Fruit fly (Drosophila melanogaster) whole organism, embryonic: Measurements from ENCODE around the gene CG31141.
A peak's percentile ranks its signal among the peaks of the same experiment; 100 is the strongest.

Experiments
- ATbp ChIP-seq: fragments of 200-800 bp; sonication (Bioruptor generic); optimal IDR thresholded peaks from 2 replicates; lab custom pipeline; 2017; ENCODE audit warnings: missing biosample characterization, mild to moderate bottlenecking, missing genetic modification characterization, missing genetic modification reagents
- C15 ChIP-seq: fragments of 200-800 bp; sonication (Bioruptor generic); IDR thresholded peaks from 3 replicates; pipeline ENCODE4 v1.3.6; 2022; ENCODE audit warnings: missing biosample characterization, missing genetic modification characterization
- CG11093 ChIP-seq: fragments of 200-800 bp; sonication (Bioruptor generic); IDR thresholded peaks from 3 replicates; pipeline ENCODE4 v1.3.6; 2022; ENCODE audit warnings: missing biosample characterization, missing genetic modification characterization
- CG11504 ChIP-seq: fragments of 200-800 bp; sonication (Bioruptor generic); optimal IDR thresholded peaks from 3 replicates; lab custom pipeline; 2019; ENCODE audit warnings: missing biosample characterization, mild to moderate bottlenecking, missing genetic modification characterization, moderate library complexity
- CG1233 ChIP-seq: fragments of 200-800 bp; sonication (Bioruptor generic); optimal IDR thresholded peaks from 4 replicates; lab custom pipeline; 2018; ENCODE audit warnings: missing biosample characterization, mild to moderate bottlenecking, missing genetic modification characterization
- CG12744 ChIP-seq: fragments of 200-800 bp; sonication (Bioruptor generic); optimal IDR thresholded peaks from 2 replicates; lab custom pipeline; 2016; ENCODE audit warnings: missing biosample characterization, missing genetic modification characterization
- CG13287 ChIP-seq: fragments of 200-800 bp; sonication (Bioruptor generic); IDR thresholded peaks from 2 replicates; pipeline ENCODE4 v1.3.6; 2022; ENCODE audit warnings: missing biosample characterization, missing genetic modification characterization; ENCODE audit not compliant: partially characterized antibody
- CG14860 ChIP-seq: fragments of 200-800 bp; sonication (Bioruptor generic); IDR thresholded peaks from 3 replicates; pipeline ENCODE4 v1.3.6; 2022; ENCODE audit warnings: missing biosample characterization, missing genetic modification characterization; ENCODE audit not compliant: partially characterized antibody
- CG15601 ChIP-seq: fragments of 200-800 bp; sonication (Bioruptor generic); optimal IDR thresholded peaks from 3 replicates; lab custom pipeline; 2019; ENCODE audit warnings: missing biosample characterization, mild to moderate bottlenecking, missing genetic modification characterization, moderate library complexity
- CG17829 ChIP-seq: fragments of 200-800 bp; optimal IDR thresholded peaks from 2 replicates; lab custom pipeline; 2019; ENCODE audit warnings: missing biosample characterization, mild to moderate bottlenecking, missing genetic modification characterization, moderate library complexity
- CG31365 ChIP-seq: fragments of 200-800 bp; sonication (Bioruptor generic); optimal IDR thresholded peaks from 2 replicates; lab custom pipeline; 2018; ENCODE audit warnings: missing biosample characterization, mild to moderate bottlenecking, missing genetic modification characterization
- CG3163 ChIP-seq: fragments of 200-800 bp; sonication (Bioruptor generic); optimal IDR thresholded peaks from 3 replicates; lab custom pipeline; 2016; ENCODE audit warnings: missing biosample characterization, missing genetic modification characterization
- CG3726 ChIP-seq: fragments of 200-800 bp; sonication (Bioruptor generic); IDR thresholded peaks from 3 replicates; pipeline ENCODE4, ENCODE4 v1.3.6; 2022; ENCODE audit warnings: missing biosample characterization, missing genetic modification characterization
- CG4360 ChIP-seq: fragments of 200-800 bp; sonication (Bioruptor generic); IDR thresholded peaks from 2 replicates; pipeline ENCODE4 v1.3.6; 2022; ENCODE audit warnings: missing biosample characterization, missing genetic modification characterization
- CG5245 ChIP-seq: fragments of 200-800 bp; sonication (Bioruptor generic); optimal IDR thresholded peaks from 3 replicates; lab custom pipeline; 2016; ENCODE audit warnings: missing biosample characterization, missing genetic modification characterization
- CG7928 ChIP-seq: fragments of 200-800 bp; sonication (Bioruptor generic); optimal IDR thresholded peaks from 2 replicates; lab custom pipeline; 2017; ENCODE audit warnings: missing biosample characterization, mild to moderate bottlenecking, missing genetic modification characterization
- CTCF ChIP-seq: fragments of 200-800 bp; sonication (Bioruptor generic); optimal IDR thresholded peaks from 2 replicates; lab custom pipeline; 2017; ENCODE audit warnings: missing biosample characterization, mild to moderate bottlenecking, missing genetic modification characterization, moderate library complexity
- Dip3 ChIP-seq: fragments of 200-800 bp; sonication (Bioruptor generic); optimal IDR thresholded peaks from 3 replicates; lab custom pipeline; 2016; ENCODE audit warnings: missing biosample characterization, missing genetic modification characterization
- Eip74EF ChIP-seq, 2 experiments: fragments of 200-800 bp in 1 of 2; fragments of >200 bp in 1 of 2; sonication (Bioruptor generic) in 1 of 2; optimal IDR thresholded peaks; 2 replicates each; lab custom pipeline; 2017 to 2019; ENCODE audit warnings: missing biosample characterization in 2 of 2, missing genetic modification characterization in 2 of 2, mild to moderate bottlenecking in 1 of 2, moderate library complexity in 1 of 2
- Fer3 ChIP-seq: fragments of 200-800 bp; sonication (Bioruptor generic); optimal IDR thresholded peaks from 2 replicates; lab custom pipeline; 2018; ENCODE audit warnings: missing biosample characterization, mild to moderate bottlenecking, missing genetic modification characterization, moderate library complexity
- GATAe ChIP-seq: fragments of 200-800 bp; sonication (Bioruptor generic); conservative IDR thresholded peaks from 2 replicates; pipeline ENCODE4 v1.3.6; 2022; ENCODE audit warnings: missing biosample characterization, missing genetic modification characterization
- H15 ChIP-seq: fragments of 200-800 bp; sonication (Bioruptor generic); IDR thresholded peaks from 3 replicates; pipeline ENCODE4 v1.3.6; 2022; ENCODE audit warnings: missing biosample characterization, missing genetic modification characterization
- HLH4C ChIP-seq: fragments of 200-800 bp; sonication (Bioruptor generic); IDR thresholded peaks from 3 replicates; pipeline ENCODE4 v1.3.6; 2022; ENCODE audit warnings: missing biosample characterization, missing genetic modification characterization; ENCODE audit not compliant: partially characterized antibody
- Hand ChIP-seq: fragments of 200-800 bp; sonication (Bioruptor generic); optimal IDR thresholded peaks from 2 replicates; lab custom pipeline; 2017; ENCODE audit warnings: mild to moderate bottlenecking, missing biosample characterization, missing genetic modification reagents, missing genetic modification characterization
- Hr3 ChIP-seq: fragments of 200-800 bp; sonication (Bioruptor generic); optimal IDR thresholded peaks from 3 replicates; lab custom pipeline; 2016; ENCODE audit warnings: missing biosample characterization, missing genetic modification characterization
- Oli ChIP-seq: fragments of 200-800 bp; sonication (Bioruptor generic); optimal IDR thresholded peaks from 2 replicates; lab custom pipeline; 2018; ENCODE audit warnings: missing biosample characterization, mild to moderate bottlenecking, missing genetic modification characterization, moderate library complexity
- Rfx ChIP-seq: fragments of 200-800 bp; sonication (Bioruptor generic); IDR thresholded peaks from 2 replicates; pipeline ENCODE4 v1.3.6; 2022; ENCODE audit warnings: missing biosample characterization, missing genetic modification characterization
- Tbp ChIP-seq: fragments of >200 bp; optimal IDR thresholded peaks from 2 replicates; lab custom pipeline; 2018; ENCODE audit warnings: missing biosample characterization, missing genetic modification characterization
- al ChIP-seq: fragments of 200-800 bp; sonication (Bioruptor generic); IDR thresholded peaks from 2 replicates; pipeline ENCODE4 v1.3.6; 2022; ENCODE audit warnings: missing biosample characterization, missing genetic modification characterization
- az2 ChIP-seq: fragments of 200-800 bp; sonication (Bioruptor generic); optimal IDR thresholded peaks from 3 replicates; lab custom pipeline; 2016; ENCODE audit warnings: missing biosample characterization, missing genetic modification characterization
- bcd ChIP-seq: fragments of 200-800 bp; sonication (Bioruptor generic); optimal IDR thresholded peaks from 2 replicates; lab custom pipeline; 2017; ENCODE audit warnings: missing biosample characterization, mild to moderate bottlenecking, missing genetic modification characterization
- br ChIP-seq: fragments of >200 bp; optimal IDR thresholded peaks from 2 replicates; lab custom pipeline; 2017
- cg ChIP-seq: fragments of 200-800 bp; sonication (Bioruptor generic); optimal IDR thresholded peaks from 3 replicates; lab custom pipeline; 2019; ENCODE audit warnings: missing biosample characterization, mild to moderate bottlenecking, missing genetic modification characterization, moderate library complexity
- chif ChIP-seq, 2 experiments: fragments of 200-800 bp; sonication (Bioruptor generic); optimal IDR thresholded peaks; 3 replicates each; lab custom pipeline; 2016; ENCODE audit warnings: missing biosample characterization in 2 of 2, missing genetic modification characterization in 2 of 2
- crol ChIP-seq: fragments of 200-800 bp; sonication (Bioruptor generic); IDR thresholded peaks from 2 replicates; pipeline ENCODE4 v1.3.6; 2022; ENCODE audit warnings: missing biosample characterization, missing genetic modification characterization
- dimm ChIP-seq: fragments of 200-800 bp; sonication (Bioruptor generic); IDR thresholded peaks from 2 replicates; pipeline ENCODE4 v1.3.6; 2022; ENCODE audit warnings: missing biosample characterization, missing genetic modification characterization
- dpn ChIP-seq, 2 experiments: fragments of 200-800 bp; sonication (Bioruptor generic); optimal IDR thresholded peaks; 3 replicates each; lab custom pipeline; 2016; ENCODE audit warnings: missing biosample characterization in 2 of 2, missing genetic modification characterization in 2 of 2
- emc ChIP-seq: fragments of 200-800 bp; sonication (Bioruptor generic); optimal IDR thresholded peaks from 2 replicates; lab custom pipeline; 2016; ENCODE audit warnings: missing biosample characterization, missing genetic modification characterization
- ham ChIP-seq: fragments of 200-800 bp; sonication (Bioruptor generic); IDR thresholded peaks from 2 replicates; pipeline ENCODE4 v1.3.6; 2022; ENCODE audit warnings: missing biosample characterization, missing genetic modification characterization
- hbn ChIP-seq: fragments of 200-800 bp; sonication (Bioruptor generic); IDR thresholded peaks from 2 replicates; pipeline ENCODE4 v1.3.6; 2022; ENCODE audit warnings: missing biosample characterization, missing genetic modification characterization; ENCODE audit not compliant: partially characterized antibody
- jigr1 ChIP-seq: fragments of 200-800 bp; sonication (Bioruptor generic); IDR thresholded peaks from 3 replicates; pipeline ENCODE4 v1.3.6; 2022; ENCODE audit warnings: missing biosample characterization, missing genetic modification characterization
- kni ChIP-seq: fragments of 200-800 bp; sonication (Bioruptor generic); optimal IDR thresholded peaks from 3 replicates; lab custom pipeline; 2017; ENCODE audit warnings: mild to moderate bottlenecking, missing biosample characterization, missing genetic modification reagents, missing genetic modification characterization
- mld ChIP-seq: fragments of 200-800 bp; sonication (Bioruptor generic); IDR thresholded peaks from 3 replicates; pipeline ENCODE4 v1.3.6; 2022; ENCODE audit warnings: missing biosample characterization, missing genetic modification characterization; ENCODE audit not compliant: partially characterized antibody
- nerfin-2 ChIP-seq: fragments of 200-800 bp; sonication (Bioruptor generic); IDR thresholded peaks from 2 replicates; pipeline ENCODE4 v1.3.6; 2022; ENCODE audit warnings: missing biosample characterization, missing genetic modification characterization; ENCODE audit not compliant: partially characterized antibody
- salm ChIP-seq: fragments of 200-800 bp; sonication (Bioruptor generic); optimal IDR thresholded peaks from 2 replicates; lab custom pipeline; 2018; ENCODE audit warnings: missing biosample characterization, mild to moderate bottlenecking, missing genetic modification characterization
- sens-2 ChIP-seq: fragments of 200-800 bp; sonication (Bioruptor generic); IDR thresholded peaks from 2 replicates; pipeline ENCODE4 v1.3.6; 2022; ENCODE audit warnings: missing biosample characterization, missing genetic modification characterization
- seq ChIP-seq: fragments of 200-800 bp; sonication (Bioruptor generic); IDR thresholded peaks from 2 replicates; pipeline ENCODE4 v1.3.6; 2022; ENCODE audit warnings: missing biosample characterization, missing genetic modification characterization
- sisA ChIP-seq: fragments of 200-800 bp; sonication (Bioruptor generic); IDR thresholded peaks from 2 replicates; pipeline ENCODE4 v1.3.6; 2022; ENCODE audit warnings: missing biosample characterization, missing genetic modification characterization
- zen ChIP-seq: fragments of 200-800 bp; sonication (Bioruptor generic); optimal IDR thresholded peaks from 3 replicates; lab custom pipeline; 2018; ENCODE audit warnings: missing biosample characterization, mild to moderate bottlenecking, missing genetic modification characterization, moderate library complexity

CG31141 gene

dm6 chr3R:23886270-23887095 lies 36.6 kb upstream of the CG31141 start (continued):
- TF ChIP-seq Fer3 (tag; lab: Kevin White, UChicago) (peak; percentile 67), sisA (GFP tag; lab: Robert Waterston, UW) (peak; percentile 83), CG3726 (GFP tag; lab: Robert Waterston, UW) (0 out of 3 replicates have a peak, but pooled peaks have one; percentile 57), H15 (peak; percentile 74; the same call in 2 of the 3 replicates), salm (tag; lab: Kevin White, UChicago) (peak; percentile 80), CG11093 (peak; percentile 75), cg (no peak), C15 (GFP tag; lab: Robert Waterston, UW) (0 out of 3 replicates have a peak, but pooled peaks have one; percentile 35), dpn (GFP tag; optimal IDR thresholded peaks at IDR 0.05; lab: Kevin White, UChicago) (peak; percentile 51 to 80), CG12744 (GFP tag; lab: Kevin White, UChicago) (peak; percentile 70), HLH4C (no peak), sens-2 (peak; percentile 65; the same call in 1 of the 2 replicates), ham (GFP tag; lab: Robert Waterston, UW) (no peak), Dip3 (GFP tag; lab: Kevin White, UChicago) (no peak), ATbp (GFP tag; lab: Kevin White, UChicago) (peak; percentile 89), CG3163 (peak; percentile 5), CG5245 (peak; percentile 82), Eip74EF (GFP tag; optimal IDR thresholded peaks at IDR 0.05; lab: Kevin White, UChicago) (peak in 1 of 2 experiments; percentile 81), chif (GFP tag; optimal IDR thresholded peaks at IDR 0.05; lab: Kevin White, UChicago) (peak; percentile 76 to 88), az2 (GFP tag; lab: Kevin White, UChicago) (peak; percentile 90), GATAe (GFP tag; lab: Robert Waterston, UW) (0 out of 2 replicates have a peak, but pooled peaks have one; percentile 10), crol (GFP tag; lab: Robert Waterston, UW) (no peak; the same call in 1 of the 2 replicates), Hand (GFP tag; lab: Kevin White, UChicago) (peak; percentile 32), CG11504 (peak; percentile 89), nerfin-2 (GFP tag; lab: Robert Waterston, UW) (no peak), Tbp (GFP tag; lab: Kevin White, UChicago) (no peak), emc (no peak), al (GFP tag; lab: Robert Waterston, UW) (peak; percentile 9; the same call in 1 of the 2 replicates), CG4360 (GFP tag; lab: Robert Waterston, UW) (peak; percentile 100), jigr1 (GFP tag; lab: Robert Waterston, UW) (peak; percentile 78; the same call in 2 of the 3 replicates), br (lab: Kevin White, UChicago) (no peak), CG31365 (tag; lab: Kevin White, UChicago) (no peak), zen (tag; lab: Kevin White, UChicago) (peak; percentile 95), seq (GFP tag; lab: Robert Waterston, UW) (no peak; the same call in 1 of the 2 replicates), bcd (GFP tag; lab: Kevin White, UChicago) (peak; percentile 78), CG1233 (GFP tag; lab: Kevin White, UChicago) (peak; percentile 71), dimm (no peak), CG17829 (tag; lab: Kevin White, UChicago) (peak; percentile 95), Rfx (GFP tag; lab: Robert Waterston, UW) (peak; percentile 63), CG14860 (GFP tag; lab: Robert Waterston, UW) (no peak), CG15601 (tag; lab: Kevin White, UChicago) (peak; percentile 92), kni (GFP tag; lab: Kevin White, UChicago) (peak; percentile 80), hbn (GFP tag; lab: Robert Waterston, UW) (no peak), CTCF (peak; percentile 49), Hr3 (GFP tag; lab: Kevin White, UChicago) (peak; percentile 83), mld (GFP tag; lab: Robert Waterston, UW) (no peak), CG13287 (GFP tag; lab: Robert Waterston, UW) (no peak), CG7928 (GFP tag; lab: Kevin White, UChicago) (no peak), Oli (tag; lab: Kevin White, UChicago) (peak; percentile 90)
